Worm (Caenorhabditis elegans): ENCODE results near the gene F23D12.11.

F23D12.11 gene

ce11 chrX:14464513-14464912, 40.0 kb upstream of the F23D12.11 start, which contains the start of gene M163.7:
Gene M163.7, plus strand, starts transcription at chrX:14464813.
- TF ChIP-seq unc-62 (GFP tag; optimal IDR thresholded peaks at IDR 0.05) (no peak), lin-32 (GFP tag; optimal IDR thresholded peaks at IDR 0.05) (no peak), nhr-12 (tag; optimal IDR thresholded peaks at IDR 0.05) (no peak), hlh-1 (tag; optimal IDR thresholded peaks at IDR 0.05) (no peak), bed-3 (GFP tag; optimal IDR thresholded peaks at IDR 0.05) (no peak), ces-1 (GFP tag; optimal IDR thresholded peaks at IDR 0.05) (no peak), nhr-28 (tag; optimal IDR thresholded peaks at IDR 0.05) (no peak), nhr-76 (tag; optimal IDR thresholded peaks at IDR 0.05) (no peak)

DNA sequence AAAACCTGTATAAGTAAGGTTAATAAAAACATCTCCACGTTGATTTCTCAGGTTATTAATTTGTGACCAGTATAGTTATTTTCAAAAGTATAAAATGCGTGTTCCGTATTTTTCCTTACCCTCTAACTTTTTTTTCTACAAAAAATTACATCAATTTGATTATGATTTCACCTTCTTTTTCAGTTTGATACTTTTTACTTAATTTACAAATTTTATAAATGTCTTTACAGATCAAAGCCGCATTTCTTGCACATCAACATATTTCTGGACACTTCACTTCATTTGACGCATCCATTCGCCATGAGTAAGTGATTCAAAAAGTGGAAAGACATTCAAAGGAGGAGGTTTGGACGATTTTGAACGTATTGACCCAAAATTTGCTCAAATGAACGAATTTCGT, 35.9 kb upstream of the F23D12.11 start, which contains the start of gene Y66C5A.2:
Y66C5A.2 (plus strand) TSS at position 301 of the 400 bp plus-strand sequence.
- no peak for TF ChIP-seq lin-13 (tag; optimal IDR thresholded peaks at IDR 0.05)
- TF ChIP-seq mab-5 (tag; optimal IDR thresholded peaks at IDR 0.05) = no peak
- TF ChIP-seq lin-32 (GFP tag; optimal IDR thresholded peaks at IDR 0.05) = no peak
- no peak for TF ChIP-seq elt-3 (tag; optimal IDR thresholded peaks at IDR 0.05)
- TF ChIP-seq M03D4.4 (tag; optimal IDR thresholded peaks at IDR 0.05) = no peak
- TF ChIP-seq mep-1 (tag; optimal IDR thresholded peaks at IDR 0.05) = no peak
- TF ChIP-seq blmp-1 (tag; optimal IDR thresholded peaks at IDR 0.05) = no peak
- no peak for TF ChIP-seq sptf-1 (tag; optimal IDR thresholded peaks at IDR 0.05)
- no peak for TF ChIP-seq hlh-1 (tag; optimal IDR thresholded peaks at IDR 0.05)
- TF ChIP-seq nhr-28 (tag; optimal IDR thresholded peaks at IDR 0.05) = no peak
- TF ChIP-seq ztf-11 (tag; optimal IDR thresholded peaks at IDR 0.05) = no peak
- TF ChIP-seq nhr-2 (tag; optimal IDR thresholded peaks at IDR 0.05) = no peak

DNA sequence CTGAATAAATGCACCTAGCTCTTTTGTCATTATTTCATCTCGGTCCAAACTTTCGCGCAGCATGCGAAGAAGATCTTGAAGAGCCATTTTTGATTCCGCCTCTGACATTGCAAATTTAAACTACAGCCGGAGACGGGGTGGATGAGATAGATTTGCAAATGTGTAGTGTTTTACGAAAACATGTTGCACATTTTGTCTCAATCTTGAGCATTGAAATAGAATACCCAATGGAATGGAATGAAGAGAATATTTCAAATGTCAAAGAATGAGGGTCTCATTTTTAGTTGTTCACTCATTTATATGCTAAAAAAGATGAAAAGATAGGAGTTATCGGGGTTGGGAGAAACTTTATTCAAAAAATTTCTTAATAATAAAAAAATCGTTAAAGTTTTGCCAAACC, 30.9 kb upstream of the F23D12.11 start, which contains the start of gene Y66C5A.1:
Y66C5A.1 (minus strand) TSS at position 101 of the 400 bp plus-strand sequence.
- no peak for TF ChIP-seq mab-5 (tag; optimal IDR thresholded peaks at IDR 0.05)
- TF ChIP-seq hlh-1 (tag; optimal IDR thresholded peaks at IDR 0.05) = no peak
- TF ChIP-seq lin-32 (GFP tag; optimal IDR thresholded peaks at IDR 0.05) = no peak
- no peak for TF ChIP-seq sem-2 (GFP tag; optimal IDR thresholded peaks at IDR 0.05)
- no peak for TF ChIP-seq sptf-1 (tag; optimal IDR thresholded peaks at IDR 0.05)
- TF ChIP-seq snpc-4 (tag; optimal IDR thresholded peaks at IDR 0.05) = no peak
- no peak for TF ChIP-seq lin-13 (tag; optimal IDR thresholded peaks at IDR 0.05)
- no peak for TF ChIP-seq blmp-1 (tag; optimal IDR thresholded peaks at IDR 0.05)
- no peak for TF ChIP-seq drap-1 (GFP tag; optimal IDR thresholded peaks at IDR 0.05)
- no peak for TF ChIP-seq lsy-2 (tag; optimal IDR thresholded peaks at IDR 0.05)
- TF ChIP-seq ceh-83 (GFP tag; optimal IDR thresholded peaks at IDR 0.05) = no peak
- TF ChIP-seq unc-120 (tag; optimal IDR thresholded peaks at IDR 0.05; ENCODE audit: poor library complexity, severe bottlenecking) = no peak

DNA sequence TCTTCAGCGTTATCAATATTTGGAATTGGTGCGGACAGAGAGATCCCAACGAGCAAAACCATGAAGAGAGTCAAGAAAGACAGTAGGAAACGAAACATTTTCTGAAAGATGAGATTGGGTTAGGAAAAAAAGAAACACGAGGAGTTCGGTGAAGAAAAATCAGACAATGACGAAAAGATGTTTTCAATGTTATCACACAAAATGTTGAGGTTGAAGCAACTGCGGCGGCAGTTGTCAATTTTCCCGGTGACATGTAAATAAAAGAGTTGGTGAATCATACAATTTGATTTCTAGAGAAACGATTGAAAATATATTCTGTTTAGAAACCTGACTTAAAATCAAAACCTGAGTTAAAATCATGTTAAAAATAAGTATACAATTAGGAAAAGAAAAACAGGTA, 29.2 kb upstream of the F23D12.11 start, which contains the start of gene F23D12.7:
F23D12.7 (minus strand) TSS at position 101 of the 400 bp plus-strand sequence.
- TF ChIP-seq hlh-1 (tag; optimal IDR thresholded peaks at IDR 0.05) (peak; percentile 52), ceh-83 (GFP tag; optimal IDR thresholded peaks at IDR 0.05) (no peak)

DNA sequence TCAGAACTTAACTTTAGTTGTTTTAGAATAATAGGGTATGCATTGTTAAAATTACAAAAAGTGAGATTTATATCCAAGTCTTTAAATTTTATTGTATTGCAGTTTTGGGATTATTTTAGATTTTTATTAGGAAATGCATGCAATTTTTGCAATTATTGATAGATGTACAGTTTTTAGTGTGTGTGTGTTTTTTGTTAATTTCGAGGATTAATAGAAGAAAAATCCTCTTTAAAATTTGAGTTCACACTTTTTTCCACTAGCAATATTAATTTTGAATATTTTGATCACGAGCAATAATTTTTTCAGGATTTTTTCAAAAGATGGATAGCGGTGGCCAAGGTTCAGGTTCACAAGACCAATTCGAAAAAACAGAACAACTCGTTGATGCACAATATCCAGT, 23.4 kb upstream of the F23D12.11 start, which contains the start of gene jmjd-3.2:
jmjd-3.2 (plus strand) TSS at position 301 of the 400 bp plus-strand sequence.
- no peak for TF ChIP-seq mep-1 (tag; optimal IDR thresholded peaks at IDR 0.05)

DNA sequence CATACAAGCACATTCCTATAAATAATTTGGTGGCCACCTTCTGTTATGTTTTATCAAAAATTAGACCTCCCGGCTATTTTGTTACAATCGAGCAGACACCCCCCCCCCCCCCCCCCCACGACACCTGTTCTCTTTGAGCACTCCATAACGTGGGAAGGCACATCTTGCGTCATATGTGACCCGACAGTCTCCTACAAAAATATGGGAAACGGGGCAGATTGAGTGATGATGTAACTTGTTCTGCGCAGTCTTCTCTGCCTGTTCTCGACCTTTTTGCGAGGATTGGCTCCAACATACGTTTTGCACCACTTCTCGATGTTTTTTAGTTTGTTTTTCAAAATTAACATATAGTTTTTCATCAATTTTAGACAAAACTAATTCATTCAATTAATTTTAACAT, 22.9 kb upstream of the F23D12.11 start:
- TF ChIP-seq zip-8 (tag; optimal IDR thresholded peaks at IDR 0.05) = peak; percentile 88
- TF ChIP-seq tbx-8 (GFP tag; optimal IDR thresholded peaks at IDR 0.05) = no peak
- no peak for TF ChIP-seq lsy-2 (tag; optimal IDR thresholded peaks at IDR 0.05)
- TF ChIP-seq nhr-28 (tag; optimal IDR thresholded peaks at IDR 0.05) = no peak
- no peak for TF ChIP-seq ztf-11 (tag; optimal IDR thresholded peaks at IDR 0.05)
- no peak for TF ChIP-seq nhr-76 (tag; optimal IDR thresholded peaks at IDR 0.05)
- no peak for TF ChIP-seq sem-2 (GFP tag; optimal IDR thresholded peaks at IDR 0.05)
- no peak for TF ChIP-seq ceh-83 (GFP tag; optimal IDR thresholded peaks at IDR 0.05)
- TF ChIP-seq nhr-2 (tag; optimal IDR thresholded peaks at IDR 0.05) = peak; percentile 54
- TF ChIP-seq ham-2 (GFP tag; optimal IDR thresholded peaks at IDR 0.05) = no peak
- TF ChIP-seq hlh-1 (tag; optimal IDR thresholded peaks at IDR 0.05) = peak; percentile 33
- TF ChIP-seq drap-1 (GFP tag; optimal IDR thresholded peaks at IDR 0.05) = no peak
- TF ChIP-seq nhr-237 (tag; optimal IDR thresholded peaks at IDR 0.05) = no peak
- no peak for TF ChIP-seq ceh-43 (GFP tag; optimal IDR thresholded peaks at IDR 0.05)
- TF ChIP-seq unc-120 (tag; optimal IDR thresholded peaks at IDR 0.05; ENCODE audit: poor library complexity, severe bottlenecking) = no peak
- peak; percentile 52 for TF ChIP-seq cnd-1 (tag; optimal IDR thresholded peaks at IDR 0.05)
- TF ChIP-seq unc-39 (tag; optimal IDR thresholded peaks at IDR 0.05) = no peak
- TF ChIP-seq ces-1 (GFP tag; optimal IDR thresholded peaks at IDR 0.05) = no peak
- no peak for TF ChIP-seq elt-1 (tag; optimal IDR thresholded peaks at IDR 0.05; ENCODE audit: borderline replicate concordance, insufficient read depth)
- no peak for TF ChIP-seq bed-3 (GFP tag; optimal IDR thresholded peaks at IDR 0.05)
- no peak for TF ChIP-seq mls-2 (tag; optimal IDR thresholded peaks at IDR 0.05)
- no peak for TF ChIP-seq M03D4.4 (tag; optimal IDR thresholded peaks at IDR 0.05)
- no peak for TF ChIP-seq blmp-1 (tag; optimal IDR thresholded peaks at IDR 0.05)
- TF ChIP-seq sptf-1 (tag; optimal IDR thresholded peaks at IDR 0.05) = no peak
- no peak for TF ChIP-seq mab-5 (tag; optimal IDR thresholded peaks at IDR 0.05)
- no peak for TF ChIP-seq mep-1 (tag; optimal IDR thresholded peaks at IDR 0.05)
